Fruit fly (Drosophila melanogaster) Kc167 (cell line): Measurements from ENCODE around the gene Nos.

Source experiments
- Myc ChIP-seq: fragments of >200 bp; optimal IDR thresholded peaks from 2 replicates; lab custom pipeline; 2017; ENCODE audit warnings: missing external identifiers
- Sin3A ChIP-seq: fragments of >200 bp; optimal IDR thresholded peaks from 2 replicates; lab custom pipeline; 2018; ENCODE audit warnings: missing external identifiers
- h ChIP-seq: fragments of >200 bp; optimal IDR thresholded peaks from 3 replicates; lab custom pipeline; 2018; ENCODE audit warnings: missing external identifiers
- insv ChIP-seq: fragments of >200 bp; optimal IDR thresholded peaks from 3 replicates; lab custom pipeline; 2018; ENCODE audit warnings: missing external identifiers
- psq ChIP-seq: fragments of >200 bp; optimal IDR thresholded peaks from 2 replicates; lab custom pipeline; 2017; ENCODE audit warnings: missing external identifiers
- ttk ChIP-seq: sonication (Bioruptor generic); optimal IDR thresholded peaks from 2 replicates; lab custom pipeline; 2017; ENCODE audit warnings: missing external identifiers

Nos gene

DNA sequence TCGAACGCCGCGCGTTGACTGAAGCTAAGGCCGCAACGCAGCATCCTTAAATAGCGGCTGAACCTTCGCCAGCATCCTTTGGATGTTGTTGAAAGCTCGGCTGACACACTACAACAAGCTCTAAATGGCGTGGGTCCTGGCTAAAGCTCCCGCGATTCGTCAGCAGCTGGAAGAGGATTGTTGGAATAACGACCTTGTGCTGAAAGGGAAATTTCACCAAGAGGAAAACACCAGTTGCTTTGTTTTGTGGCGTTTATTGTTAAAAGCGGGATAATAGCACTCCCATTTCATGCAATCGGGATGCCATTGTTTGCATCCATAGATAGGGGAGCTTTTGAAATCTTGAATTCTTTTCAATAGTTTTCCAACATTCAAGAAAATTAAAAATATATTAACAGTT is at the start of gene Nos:
Nos (minus strand) TSS at position 21 of the 400 bp plus-strand sequence.
- TF ChIP-seq h (no peak), insv (no peak), psq (lab: Kevin White, UChicago) (no peak), Myc (lab: Kevin White, UChicago) (no peak), ttk (lab: Kevin White, UChicago) (no peak), Sin3A (lab: Kevin White, UChicago) (no peak)

dm6 chr2L:10869867-10870266 is 32.6 kb upstream of the Nos start, which contains the start of gene CG12517:
Gene CG12517, plus strand, starts transcription at chr2L:10870167.
- TF ChIP-seq ttk (lab: Kevin White, UChicago) (no peak), Sin3A (lab: Kevin White, UChicago) (no peak), h (no peak), insv (no peak), Myc (lab: Kevin White, UChicago) (no peak), psq (lab: Kevin White, UChicago) (no peak)

DNA sequence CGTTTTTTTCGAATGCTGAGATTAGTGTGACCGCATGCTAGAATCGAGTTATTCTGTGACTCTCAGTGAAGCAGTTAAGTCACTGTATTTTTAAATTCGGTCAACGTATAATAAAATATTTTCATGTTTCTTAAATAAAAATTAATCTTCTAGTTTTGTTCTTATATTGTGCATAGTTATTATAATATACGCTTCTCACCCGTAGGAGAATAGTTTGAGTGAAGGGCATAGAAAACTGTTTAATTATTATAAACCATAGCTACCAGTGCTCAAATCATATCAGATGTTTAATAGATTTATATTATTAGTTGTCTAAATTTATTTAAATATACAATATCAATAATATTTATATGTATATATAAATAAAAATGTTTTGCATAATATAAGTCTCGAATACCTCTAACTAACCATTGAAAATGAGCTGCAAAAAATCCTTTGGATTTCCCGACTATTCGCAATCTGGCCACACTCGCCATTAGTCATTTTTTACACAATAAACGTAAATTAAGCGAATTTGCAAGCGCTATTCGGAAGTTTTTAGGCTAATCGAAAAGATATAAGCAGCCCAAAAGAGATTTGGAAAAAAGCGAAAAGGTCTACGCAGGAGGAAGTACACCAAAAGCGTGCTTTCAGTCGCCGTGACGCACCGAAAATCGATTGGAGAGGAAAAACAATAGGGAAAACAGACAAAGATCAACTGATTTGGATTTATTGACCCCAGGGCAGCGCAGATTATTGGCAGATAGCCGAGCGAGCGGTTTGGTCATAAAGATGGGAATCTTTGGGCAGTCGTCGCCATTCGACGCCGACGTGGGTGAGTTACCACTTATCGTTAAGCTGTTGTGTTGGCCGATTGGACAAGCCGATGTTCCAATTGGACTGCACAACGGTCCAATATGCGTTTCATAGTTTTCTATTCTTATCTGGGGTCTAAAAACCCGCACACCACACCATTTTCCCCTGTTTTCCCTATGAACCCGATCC is 21.0 kb upstream of the Nos start, which contains the start of the genes aurB and Stam:
aurB (minus strand) TSS at position 31 of the 984 bp plus-strand sequence.
Stam (plus strand) TSS at position 473 of the 984 bp plus-strand sequence.
- TF ChIP-seq Myc (lab: Kevin White, UChicago) (no peak), insv (no peak), Sin3A (lab: Kevin White, UChicago) (no peak), ttk (lab: Kevin White, UChicago) (no peak), h (no peak), psq (lab: Kevin White, UChicago) (no peak)

DNA sequence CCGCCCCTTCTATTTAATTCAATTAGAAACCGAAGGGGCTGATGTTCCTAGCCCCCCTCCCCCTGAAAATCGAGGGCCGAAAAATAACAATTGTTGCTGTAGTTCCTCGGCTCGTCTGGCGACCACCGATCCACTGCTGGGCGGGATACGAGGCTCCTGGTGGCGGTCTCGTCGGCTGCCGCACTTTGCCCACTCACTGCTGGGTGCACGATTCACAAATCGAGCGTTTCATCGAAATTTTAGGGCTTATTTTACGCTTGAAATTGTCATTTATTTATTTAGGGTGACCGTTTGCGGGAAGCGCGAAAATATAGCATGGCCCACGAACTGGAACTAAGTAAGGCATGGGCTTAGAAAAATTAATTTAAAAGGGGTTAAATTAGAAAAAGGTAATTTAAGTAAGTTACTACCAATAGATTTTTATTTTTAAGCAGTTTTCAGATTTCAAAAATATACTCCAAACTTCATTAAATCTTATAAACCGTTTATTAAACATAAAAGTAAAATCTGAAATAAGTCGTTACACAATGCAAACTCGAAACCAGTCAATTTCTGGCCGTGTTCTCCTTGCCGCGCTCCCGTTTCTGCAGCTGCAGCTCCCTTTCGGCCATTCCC is 19.1 kb upstream of the Nos start, which contains the start of gene Dnz1:
Dnz1 (minus strand) TSS at position 317 of the 615 bp plus-strand sequence.
- TF ChIP-seq ttk (lab: Kevin White, UChicago) (no peak), insv (no peak), Sin3A (lab: Kevin White, UChicago) (no peak), h (no peak), psq (lab: Kevin White, UChicago) (no peak), Myc (lab: Kevin White, UChicago) (no peak)

DNA sequence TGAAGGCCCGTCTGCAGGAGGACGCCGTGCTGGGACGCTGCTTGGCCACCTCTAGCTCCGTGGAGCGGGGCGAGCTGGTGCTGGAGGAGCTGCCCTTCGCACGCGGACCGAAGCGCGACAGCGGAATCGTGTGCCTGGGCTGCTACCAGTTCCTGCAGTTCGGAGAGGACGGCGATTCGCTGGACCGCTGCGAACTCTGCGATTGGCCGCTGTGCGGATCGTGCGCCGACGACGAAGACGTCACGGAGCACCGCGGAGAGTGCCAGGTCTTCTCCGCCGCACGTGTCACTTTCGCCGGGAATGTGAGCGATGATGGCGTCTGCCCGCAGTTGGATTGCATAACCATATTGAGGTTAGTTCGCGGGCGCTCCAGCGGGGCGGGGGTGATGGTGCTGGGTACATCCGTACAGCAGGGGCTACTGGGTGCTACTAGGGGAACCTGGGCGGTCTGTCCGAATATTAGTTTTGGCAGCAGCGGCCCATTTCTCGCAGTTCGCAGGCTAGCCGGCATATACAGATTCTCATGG is 14.1 kb upstream of the Nos start:
- TF ChIP-seq Sin3A (lab: Kevin White, UChicago) (no peak), Myc (lab: Kevin White, UChicago) (no peak), h (no peak), ttk (lab: Kevin White, UChicago) (no peak), insv (no peak), psq (lab: Kevin White, UChicago) (no peak)

DNA sequence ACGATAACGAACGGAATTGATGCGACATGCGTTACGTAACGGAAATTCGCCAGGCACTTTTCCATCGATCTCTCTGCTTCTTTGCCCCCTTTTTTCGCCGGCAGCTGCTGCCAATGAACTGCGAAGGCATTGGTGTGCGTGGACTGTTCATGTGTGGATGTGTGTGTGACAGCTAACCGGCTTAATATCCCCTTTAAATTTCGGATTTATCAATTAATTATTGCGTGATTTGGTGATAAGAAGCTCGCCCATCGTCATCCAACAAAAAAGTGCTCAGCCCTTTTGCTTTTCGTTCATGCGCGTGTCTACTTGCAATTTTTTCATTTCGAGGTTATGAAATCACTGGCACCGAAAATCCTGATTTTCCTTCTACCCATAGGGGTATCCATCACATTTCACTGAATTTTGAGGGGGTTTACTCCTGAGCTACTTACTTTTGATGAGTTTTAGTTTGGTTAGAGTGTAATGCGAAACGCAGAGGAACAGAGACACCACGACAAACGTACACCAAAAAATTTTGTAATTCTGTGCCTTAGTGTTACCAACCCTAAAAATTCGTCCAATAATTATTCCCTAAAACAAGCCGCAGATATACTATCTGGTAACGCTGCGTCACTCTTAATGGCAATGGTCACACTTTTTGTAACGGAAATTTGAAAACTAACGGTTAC is 13.1 kb upstream of the Nos start, which contains the start of gene porin:
porin (minus strand) TSS at position 529 of the 671 bp plus-strand sequence.
- TF ChIP-seq psq (lab: Kevin White, UChicago) (no peak), Myc (lab: Kevin White, UChicago) (no peak), h (no peak)

DNA sequence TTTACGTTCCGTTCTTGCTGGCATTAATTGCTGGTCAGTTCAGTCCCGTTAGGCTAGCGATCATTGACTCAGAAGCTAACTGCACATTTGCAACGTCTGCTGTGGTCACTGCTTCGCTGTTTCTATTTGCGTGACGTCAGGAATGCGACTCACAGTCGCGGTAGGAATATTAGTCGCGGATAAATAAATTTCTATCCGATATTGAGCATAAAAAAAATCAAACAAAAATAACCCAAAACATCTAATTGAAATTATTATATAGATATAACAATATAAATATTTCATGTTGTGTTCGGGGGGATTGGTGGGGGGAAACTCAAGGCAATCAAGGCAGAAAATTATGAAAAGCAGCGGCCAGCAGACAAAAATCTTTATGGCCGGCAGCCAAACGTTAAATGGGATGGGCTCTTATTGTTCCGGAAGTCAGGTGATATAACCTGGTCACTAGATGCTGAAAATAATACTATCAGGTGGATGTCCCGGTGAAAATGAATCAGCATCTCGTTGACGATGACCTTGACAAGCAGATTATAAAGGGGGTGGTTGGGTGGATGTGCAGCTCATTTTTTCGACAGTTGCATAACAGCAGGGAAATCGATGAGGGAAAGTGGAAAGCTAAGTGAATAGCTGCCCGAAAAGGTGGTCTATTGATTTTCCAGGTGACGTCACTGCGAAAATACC is 12.3 kb upstream of the Nos start, which contains the start of gene SmydA-3:
SmydA-3 (plus strand) TSS at position 631 of the 681 bp plus-strand sequence.
- no peak for TF ChIP-seq insv
- no peak for TF ChIP-seq Sin3A (lab: Kevin White, UChicago)
- TF ChIP-seq h: no peak
- TF ChIP-seq ttk (lab: Kevin White, UChicago): no peak
- TF ChIP-seq psq (lab: Kevin White, UChicago): no peak
- no peak for TF ChIP-seq Myc (lab: Kevin White, UChicago)

- TF ChIP-seq ttk (lab: Kevin White, UChicago) (no peak), Sin3A (lab: Kevin White, UChicago) (no peak)
Observed at dm6 chr2L:10846944-10847343, 9.6 kb upstream of the Nos start, which contains the start of gene Porin2. Gene Porin2, minus strand, starts transcription at chr2L:10847044.

DNA sequence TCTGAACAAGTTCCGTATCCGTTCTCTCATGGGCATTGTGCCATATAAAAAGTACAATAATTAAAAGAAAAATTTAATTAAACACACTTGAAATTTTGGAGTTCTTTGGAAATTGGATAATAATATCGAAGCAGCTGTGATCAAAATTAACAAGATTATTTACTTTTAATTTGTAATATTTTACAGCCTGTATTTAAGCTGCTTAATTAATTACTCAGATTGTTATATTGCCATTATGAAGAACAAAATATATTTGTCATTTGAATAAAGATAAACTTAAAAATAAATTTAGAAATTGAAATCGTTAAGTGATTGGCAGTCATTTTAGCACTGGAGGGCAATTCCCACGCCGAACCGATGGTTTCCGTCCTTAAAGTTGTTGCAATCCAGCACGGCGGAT is 8.3 kb upstream of the Nos start, which contains the start of the genes CG17139 and CG17140:
CG17139 (minus strand) TSS at position 101 of the 400 bp plus-strand sequence.
CG17140 (minus strand) TSS at position 101 of the 400 bp plus-strand sequence.
- TF ChIP-seq Sin3A (lab: Kevin White, UChicago) (no peak), psq (lab: Kevin White, UChicago) (no peak), ttk (lab: Kevin White, UChicago) (no peak)

DNA sequence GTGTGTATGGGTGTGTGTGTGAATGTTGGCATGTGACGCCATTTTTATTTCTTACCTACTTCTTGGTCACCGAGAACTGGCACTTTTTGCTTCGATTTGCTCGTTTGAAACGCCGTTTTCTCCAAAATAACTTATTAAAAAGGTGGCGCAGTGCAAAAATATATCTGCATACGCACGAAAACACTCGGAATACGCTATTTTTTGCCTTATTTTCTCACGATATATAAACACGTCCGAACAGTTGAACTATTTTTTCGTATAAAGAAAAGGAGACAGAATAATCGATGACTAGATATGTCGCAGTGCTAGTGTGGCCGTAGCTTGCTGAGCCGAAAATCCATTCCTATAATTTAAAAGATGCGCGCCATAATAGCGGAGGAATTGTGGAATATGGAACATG is 5.0 kb upstream of the Nos start, which contains the start of gene CG6700:
CG6700 (minus strand) TSS at position 272 of the 400 bp plus-strand sequence.
- TF ChIP-seq Myc (lab: Kevin White, UChicago) (no peak), psq (lab: Kevin White, UChicago) (no peak), ttk (lab: Kevin White, UChicago) (no peak), h (no peak), insv (no peak), Sin3A (lab: Kevin White, UChicago) (no peak)
